Fruit fly (Drosophila melanogaster) whole organism, prepupa: Measurements from ENCODE around the gene Cdep.

Experiments used
- Blimp-1 ChIP-seq: fragments of 200-800 bp; sonication (Bioruptor generic); optimal IDR thresholded peaks from 3 replicates; lab custom pipeline; 2017; ENCODE audit warnings: missing biosample characterization, missing genetic modification characterization, mild to moderate bottlenecking, moderate library complexity, missing genetic modification reagents
- CG10631 ChIP-seq: fragments of 200-800 bp; sonication (Bioruptor generic); optimal IDR thresholded peaks from 2 replicates; lab custom pipeline; 2016; ENCODE audit warnings: missing biosample characterization, missing genetic modification characterization
- CG10669 ChIP-seq: fragments of 200-800 bp; sonication (Bioruptor generic); optimal IDR thresholded peaks from 3 replicates; lab custom pipeline; 2018; ENCODE audit warnings: missing biosample characterization, mild to moderate bottlenecking, missing genetic modification characterization, moderate library complexity
- CG11294 ChIP-seq: fragments of 200-800 bp; sonication (Bioruptor generic); IDR thresholded peaks from 2 replicates; pipeline ENCODE4 v1.3.6; 2022; ENCODE audit warnings: missing biosample characterization, missing genetic modification characterization
- CG11762 ChIP-seq: fragments of 200-800 bp; sonication (Bioruptor generic); optimal IDR thresholded peaks from 3 replicates; lab custom pipeline; 2016; ENCODE audit warnings: missing biosample characterization, missing genetic modification characterization; ENCODE audit not compliant: insufficient read depth
- CG11902 ChIP-seq: fragments of 200-800 bp; sonication (Bioruptor generic); optimal IDR thresholded peaks from 3 replicates; lab custom pipeline; 2016; ENCODE audit warnings: missing biosample characterization, missing genetic modification characterization
- CG15336 ChIP-seq: fragments of 200-800 bp; sonication (Bioruptor generic); IDR thresholded peaks from 2 replicates; pipeline ENCODE4 v1.3.6; 2022; ENCODE audit warnings: missing biosample characterization, missing genetic modification characterization
- CG16779 ChIP-seq: fragments of 200-800 bp; sonication (Bioruptor generic); optimal IDR thresholded peaks from 3 replicates; lab custom pipeline; 2017; ENCODE audit warnings: missing biosample characterization, mild to moderate bottlenecking, missing genetic modification characterization
- CG3032 ChIP-seq: fragments of 200-800 bp; optimal IDR thresholded peaks from 2 replicates; lab custom pipeline; 2019; ENCODE audit warnings: missing biosample characterization, mild to moderate bottlenecking, missing genetic modification characterization, moderate library complexity
- CG31627 ChIP-seq: fragments of 200-800 bp; sonication (Bioruptor generic); optimal IDR thresholded peaks from 3 replicates; lab custom pipeline; 2016; ENCODE audit warnings: missing biosample characterization, missing genetic modification characterization
- CG3919 ChIP-seq: fragments of 200-800 bp; sonication (Bioruptor generic); optimal IDR thresholded peaks from 3 replicates; lab custom pipeline; 2016; ENCODE audit warnings: missing biosample characterization, missing genetic modification characterization
- CG4318 ChIP-seq: fragments of 200-800 bp; sonication (Bioruptor generic); optimal IDR thresholded peaks from 3 replicates; lab custom pipeline; 2017; ENCODE audit warnings: missing biosample characterization, mild to moderate bottlenecking, missing genetic modification characterization
- CG6163 ChIP-seq: fragments of 200-800 bp; sonication (Bioruptor generic); IDR thresholded peaks from 3 replicates; pipeline ENCODE4 v1.3.6; 2022; ENCODE audit warnings: missing biosample characterization, missing genetic modification characterization
- CG6276 ChIP-seq: fragments of 200-800 bp; sonication (Bioruptor generic); optimal IDR thresholded peaks from 2 replicates; lab custom pipeline; 2017; ENCODE audit warnings: missing biosample characterization, mild to moderate bottlenecking, missing genetic modification characterization
- CG6792 ChIP-seq: fragments of 200-800 bp; sonication (Bioruptor generic); optimal IDR thresholded peaks from 3 replicates; lab custom pipeline; 2016; ENCODE audit warnings: missing biosample characterization, missing genetic modification characterization
- CG6854 ChIP-seq: fragments of 200-800 bp; sonication (Bioruptor generic); optimal IDR thresholded peaks from 2 replicates; lab custom pipeline; 2017; ENCODE audit warnings: missing biosample characterization, mild to moderate bottlenecking, missing genetic modification characterization
- CG7368 ChIP-seq: fragments of 200-800 bp; sonication (Bioruptor generic); optimal IDR thresholded peaks from 3 replicates; lab custom pipeline; 2016; ENCODE audit warnings: missing biosample characterization, missing genetic modification characterization
- CG8119 ChIP-seq: fragments of 200-800 bp; sonication (Bioruptor generic); IDR thresholded peaks from 3 replicates; pipeline ENCODE4 v1.3.6; 2022; ENCODE audit warnings: missing biosample characterization, missing genetic modification characterization
- CG8319 ChIP-seq: fragments of 200-800 bp; sonication (Bioruptor generic); optimal IDR thresholded peaks from 3 replicates; lab custom pipeline; 2016; ENCODE audit warnings: missing biosample characterization, missing genetic modification characterization
- CG9139 ChIP-seq: fragments of 200-800 bp; sonication (Bioruptor generic); optimal IDR thresholded peaks from 3 replicates; lab custom pipeline; 2017; ENCODE audit warnings: missing biosample characterization, mild to moderate bottlenecking, missing genetic modification characterization
- Eip75B ChIP-seq: fragments of 200-800 bp; sonication (Bioruptor generic); optimal IDR thresholded peaks from 3 replicates; lab custom pipeline; 2016; ENCODE audit warnings: missing biosample characterization, missing genetic modification characterization
- Eip78C ChIP-seq: fragments of 200-800 bp; sonication (Bioruptor generic); peaks from one replicate; lab custom pipeline; 2016; ENCODE audit warnings: missing biosample characterization, missing genetic modification characterization
- Eip93F ChIP-seq: fragments of 200-800 bp; sonication (Bioruptor generic); optimal IDR thresholded peaks from 2 replicates; lab custom pipeline; 2016; ENCODE audit warnings: missing biosample characterization, mild to moderate bottlenecking, missing genetic modification characterization
- Ets21C ChIP-seq: fragments of 200-800 bp; sonication (Bioruptor generic); optimal IDR thresholded peaks from 3 replicates; lab custom pipeline; 2016; ENCODE audit warnings: missing biosample characterization, missing genetic modification characterization
- Gug ChIP-seq: fragments of 200-800 bp; sonication (Bioruptor generic); IDR thresholded peaks from 2 replicates; pipeline ENCODE4 v1.3.6; 2022; ENCODE audit warnings: missing biosample characterization, missing genetic modification characterization
- Hr38 ChIP-seq: sonication (Bioruptor generic); optimal IDR thresholded peaks from 2 replicates; lab custom pipeline; 2016; ENCODE audit warnings: missing biosample characterization, missing genetic modification characterization
- Hr39 ChIP-seq: fragments of 200-800 bp; sonication (Bioruptor generic); optimal IDR thresholded peaks from 2 replicates; lab custom pipeline; 2016; ENCODE audit warnings: missing biosample characterization, missing genetic modification characterization
- Hr4 ChIP-seq: fragments of 200-800 bp; sonication (Bioruptor generic); optimal IDR thresholded peaks from 3 replicates; lab custom pipeline; 2016; ENCODE audit warnings: missing biosample characterization, missing genetic modification characterization
- Lpt ChIP-seq: fragments of 200-800 bp; sonication (Bioruptor generic); optimal IDR thresholded peaks from 3 replicates; lab custom pipeline; 2016; ENCODE audit warnings: missing biosample characterization, missing genetic modification characterization
- Met ChIP-seq: fragments of 200-800 bp; sonication (Bioruptor generic); optimal IDR thresholded peaks from 3 replicates; lab custom pipeline; 2016; ENCODE audit warnings: missing biosample characterization, missing genetic modification characterization
- OdsH ChIP-seq: fragments of 200-800 bp; sonication (Bioruptor generic); optimal IDR thresholded peaks from 3 replicates; lab custom pipeline; 2016; ENCODE audit warnings: missing biosample characterization, missing genetic modification characterization
- Smox ChIP-seq: fragments of 200-800 bp; sonication (Bioruptor generic); optimal IDR thresholded peaks from 3 replicates; lab custom pipeline; 2016; ENCODE audit warnings: missing biosample characterization, missing genetic modification characterization
- Sox14 ChIP-seq: fragments of 200-800 bp; sonication (Bioruptor generic); optimal IDR thresholded peaks from 3 replicates; lab custom pipeline; 2016; ENCODE audit warnings: missing biosample characterization, missing genetic modification characterization
- Sox15 ChIP-seq: fragments of 200-800 bp; sonication (Bioruptor generic); optimal IDR thresholded peaks from 3 replicates; lab custom pipeline; 2016; ENCODE audit warnings: missing biosample characterization, missing genetic modification characterization
- achi ChIP-seq: fragments of 200-800 bp; sonication (Bioruptor generic); optimal IDR thresholded peaks from 3 replicates; lab custom pipeline; 2016; ENCODE audit warnings: missing biosample characterization, missing genetic modification characterization
- acj6 ChIP-seq: fragments of 200-800 bp; sonication (Bioruptor generic); optimal IDR thresholded peaks from 3 replicates; lab custom pipeline; 2016; ENCODE audit warnings: missing biosample characterization, missing genetic modification characterization
- cyc ChIP-seq: fragments of 200-800 bp; sonication (Bioruptor generic); optimal IDR thresholded peaks from 3 replicates; lab custom pipeline; 2016; ENCODE audit warnings: missing biosample characterization, missing genetic modification characterization
- dac ChIP-seq: fragments of 200-800 bp; sonication (Bioruptor generic); optimal IDR thresholded peaks from 2 replicates; lab custom pipeline; 2017; ENCODE audit warnings: missing biosample characterization, mild to moderate bottlenecking, missing genetic modification characterization
- eg ChIP-seq: fragments of 200-800 bp; sonication (Bioruptor generic); IDR thresholded peaks from 3 replicates; pipeline ENCODE4 v1.3.6; 2022; ENCODE audit warnings: missing biosample characterization, missing genetic modification characterization
- esn ChIP-seq: fragments of 200-800 bp; sonication (Bioruptor generic); optimal IDR thresholded peaks from 2 replicates; lab custom pipeline; 2016; ENCODE audit warnings: missing biosample characterization, mild to moderate bottlenecking, missing genetic modification characterization, moderate library complexity
- fd59A ChIP-seq: fragments of 200-800 bp; sonication (Bioruptor generic); optimal IDR thresholded peaks from 2 replicates; lab custom pipeline; 2017; ENCODE audit warnings: missing biosample characterization, mild to moderate bottlenecking, missing genetic modification characterization, missing genetic modification reagents
- fkh ChIP-seq: fragments of 200-800 bp; sonication (Bioruptor generic); optimal IDR thresholded peaks from 3 replicates; lab custom pipeline; 2017; ENCODE audit warnings: missing biosample characterization, mild to moderate bottlenecking, missing genetic modification characterization, moderate library complexity
- salr ChIP-seq, 2 experiments: fragments of 200-800 bp; sonication (Bioruptor generic); optimal IDR thresholded peaks; 3 replicates each; lab custom pipeline; 2016 to 2018; ENCODE audit warnings: missing biosample characterization in 2 of 2, missing genetic modification characterization in 2 of 2, mild to moderate bottlenecking in 1 of 2
- spab ChIP-seq: fragments of 200-800 bp; sonication (Bioruptor generic); optimal IDR thresholded peaks from 2 replicates; lab custom pipeline; 2017; ENCODE audit warnings: missing biosample characterization, mild to moderate bottlenecking, missing genetic modification characterization, missing genetic modification reagents
- svp ChIP-seq: fragments of 200-800 bp; sonication (Bioruptor generic); peaks from one replicate; lab custom pipeline; 2016; ENCODE audit warnings: missing biosample characterization, missing genetic modification characterization
- topi ChIP-seq: fragments of 200-800 bp; sonication (Bioruptor generic); optimal IDR thresholded peaks from 3 replicates; lab custom pipeline; 2016; ENCODE audit warnings: missing biosample characterization, missing genetic modification characterization
- vri ChIP-seq: fragments of 200-800 bp; sonication (Bioruptor generic); optimal IDR thresholded peaks from 3 replicates; lab custom pipeline; 2016; ENCODE audit warnings: missing biosample characterization, mild to moderate bottlenecking, missing genetic modification characterization

The Cdep gene

dm6 chr3R:4912130-4912549, 1.8 kb downstream of the Cdep start (continued):
- peak; percentile 78 for TF ChIP-seq OdsH (GFP tag; lab: Kevin White, UChicago)
- TF ChIP-seq cyc (GFP tag; lab: Kevin White, UChicago) = peak; percentile 76
- peak; percentile 59; the same call in 2 of the 3 replicates for TF ChIP-seq eg (GFP tag; lab: Robert Waterston, UW)
- TF ChIP-seq Eip78C (GFP tag; lab: Kevin White, UChicago) = peak; percentile 91
- peak; percentile 83 for TF ChIP-seq CG31627 (GFP tag; lab: Kevin White, UChicago)
- TF ChIP-seq Eip75B (GFP tag; lab: Kevin White, UChicago) = peak; percentile 82
- TF ChIP-seq CG6163 (GFP tag; lab: Robert Waterston, UW) = peak; percentile 83
- TF ChIP-seq Smox = peak; percentile 81
- peak; percentile 90 for TF ChIP-seq vri (GFP tag; lab: Kevin White, UChicago)
- no peak for TF ChIP-seq CG6276 (GFP tag; lab: Kevin White, UChicago)
- TF ChIP-seq Lpt (GFP tag; lab: Kevin White, UChicago) = peak; percentile 26
- peak; percentile 60 for TF ChIP-seq Hr4 (GFP tag; lab: Kevin White, UChicago)
- peak in 1 of 2 experiments; percentile 52 for TF ChIP-seq salr (GFP tag; optimal IDR thresholded peaks at IDR 0.05; lab: Kevin White, UChicago)
- TF ChIP-seq Sox15 = peak; percentile 61
- TF ChIP-seq CG11294 = peak; percentile 30; the same call in 1 of the 2 replicates
- TF ChIP-seq spab (GFP tag; lab: Kevin White, UChicago) = peak; percentile 5
- TF ChIP-seq Hr38 (GFP tag; lab: Kevin White, UChicago) = no peak
- TF ChIP-seq CG15336 (GFP tag; lab: Robert Waterston, UW) = peak; percentile 51
- TF ChIP-seq CG3919 (GFP tag; lab: Kevin White, UChicago) = peak; percentile 74
- TF ChIP-seq CG11762 (GFP tag; lab: Kevin White, UChicago) = peak; percentile 25
- peak; percentile 61 for TF ChIP-seq CG7368
- peak; percentile 47 for TF ChIP-seq Blimp-1 (GFP tag; lab: Kevin White, UChicago)
- peak; percentile 62 for TF ChIP-seq CG8319 (GFP tag; lab: Kevin White, UChicago)
- peak; percentile 94 for TF ChIP-seq fkh (GFP tag; lab: Kevin White, UChicago)
- peak; percentile 75 for TF ChIP-seq topi (GFP tag; lab: Kevin White, UChicago)
- peak; percentile 48 for TF ChIP-seq CG9139
- peak; percentile 85 for TF ChIP-seq Met (GFP tag; lab: Kevin White, UChicago)
- peak; percentile 75 for TF ChIP-seq acj6 (GFP tag; lab: Kevin White, UChicago)
- peak; percentile 97 for TF ChIP-seq svp (GFP tag; lab: Kevin White, UChicago)
- peak; percentile 62 for TF ChIP-seq CG11902 (GFP tag; lab: Kevin White, UChicago)
- peak; percentile 43 for TF ChIP-seq dac (GFP tag; lab: Kevin White, UChicago)

dm6 chr3R:4913181-4913580, 2.8 kb downstream of the Cdep start:
- no peak for TF ChIP-seq CG4318 (GFP tag; lab: Kevin White, UChicago)
- TF ChIP-seq fd59A (GFP tag; lab: Kevin White, UChicago) = no peak
- TF ChIP-seq CG8319 (GFP tag; lab: Kevin White, UChicago) = no peak
- 0 out of 2 replicates have a peak, but pooled peaks have one; percentile 17 for TF ChIP-seq CG11294
- no peak for TF ChIP-seq salr (GFP tag; optimal IDR thresholded peaks at IDR 0.05; lab: Kevin White, UChicago)
- no peak for TF ChIP-seq CG16779 (tag; lab: Kevin White, UChicago)
- TF ChIP-seq CG10631 = no peak
- no peak for TF ChIP-seq fkh (GFP tag; lab: Kevin White, UChicago)
- no peak for TF ChIP-seq dac (GFP tag; lab: Kevin White, UChicago)
- peak; percentile 20 for TF ChIP-seq Sox14 (GFP tag; lab: Kevin White, UChicago)
- TF ChIP-seq Hr4 (GFP tag; lab: Kevin White, UChicago) = peak; percentile 38
- no peak for TF ChIP-seq CG11762 (GFP tag; lab: Kevin White, UChicago)
- peak; percentile 12 for TF ChIP-seq achi
- no peak for TF ChIP-seq Eip93F
- TF ChIP-seq CG3032 (tag; lab: Kevin White, UChicago) = no peak
- 0 out of 3 replicates have a peak, but pooled peaks have one; percentile 22 for TF ChIP-seq CG8119 (GFP tag; lab: Robert Waterston, UW)
- no peak for TF ChIP-seq eg (GFP tag; lab: Robert Waterston, UW)
- TF ChIP-seq CG6163 (GFP tag; lab: Robert Waterston, UW) = 0 out of 3 replicates have a peak, but pooled peaks have one; percentile 13
- TF ChIP-seq esn (GFP tag; lab: Kevin White, UChicago) = peak; percentile 47
- peak; percentile 30; the same call in 1 of the 2 replicates for TF ChIP-seq CG15336 (GFP tag; lab: Robert Waterston, UW)
- no peak for TF ChIP-seq Lpt (GFP tag; lab: Kevin White, UChicago)
- no peak for TF ChIP-seq CG9139
- TF ChIP-seq CG6854 (GFP tag; lab: Kevin White, UChicago) = no peak
- no peak for TF ChIP-seq CG7368
- TF ChIP-seq cyc (GFP tag; lab: Kevin White, UChicago) = peak; percentile 5
- no peak for TF ChIP-seq topi (GFP tag; lab: Kevin White, UChicago)
- TF ChIP-seq CG31627 (GFP tag; lab: Kevin White, UChicago) = peak; percentile 15
- no peak for TF ChIP-seq Smox
- TF ChIP-seq Hr39 (GFP tag; lab: Kevin White, UChicago) = peak; percentile 37
- no peak for TF ChIP-seq CG10669
- TF ChIP-seq Gug = no peak
- TF ChIP-seq Met (GFP tag; lab: Kevin White, UChicago) = peak; percentile 22
- TF ChIP-seq Ets21C = no peak
- TF ChIP-seq CG6792 = no peak
